Worm (Caenorhabditis elegans) whole organism, mixed stage, embryonic: ENCODE data around the gene Y116F11B.17.

Source experiments
- ceh-43 ChIP-seq: fragments of 200-800 bp; sonication (Bioruptor generic); optimal IDR thresholded peaks from 2 replicates; lab custom pipeline; 2018; ENCODE audit warnings: mild to moderate bottlenecking, missing genetic modification characterization, moderate library complexity, missing compliant biosample characterization
- elt-3 ChIP-seq: fragments of 150-350 bp; optimal IDR thresholded peaks from 2 replicates; lab custom pipeline; 2014; ENCODE audit warnings: missing biosample characterization, missing genetic modification characterization
- ham-2 ChIP-seq: fragments of 200-800 bp; sonication (Bioruptor generic); optimal IDR thresholded peaks from 2 replicates; lab custom pipeline; 2018; ENCODE audit warnings: mild to moderate bottlenecking, missing genetic modification characterization, missing compliant biosample characterization
- hlh-1 ChIP-seq: fragments of 150-350 bp; optimal IDR thresholded peaks from 2 replicates; lab custom pipeline; 2014; ENCODE audit warnings: missing biosample characterization, missing genetic modification reagents, missing genetic modification characterization
- lsy-2 ChIP-seq: fragments of 150-350 bp; optimal IDR thresholded peaks from 2 replicates; lab custom pipeline; 2014; ENCODE audit warnings: missing biosample characterization, missing genetic modification characterization
- mab-5 ChIP-seq: fragments of 150-350 bp; optimal IDR thresholded peaks from 2 replicates; lab custom pipeline; 2014; ENCODE audit warnings: missing biosample characterization, missing genetic modification characterization
- nhr-12 ChIP-seq: fragments of 150-350 bp; optimal IDR thresholded peaks from 2 replicates; lab custom pipeline; 2014; ENCODE audit warnings: missing biosample characterization, missing genetic modification characterization
- nhr-237 ChIP-seq: fragments of 150-350 bp; optimal IDR thresholded peaks from 2 replicates; lab custom pipeline; 2014; ENCODE audit warnings: missing biosample characterization, missing genetic modification characterization
- nhr-76 ChIP-seq: sonication (generic microtip); optimal IDR thresholded peaks from 2 replicates; lab custom pipeline; 2017; ENCODE audit warnings: missing biosample characterization, missing genetic modification characterization
- pha-4 ChIP-seq: fragments of 150-350 bp; optimal IDR thresholded peaks from 2 replicates; lab custom pipeline; 2018; ENCODE audit warnings: missing biosample characterization, missing genetic modification reagents, missing genetic modification characterization
- sem-2 ChIP-seq: fragments of 200-800 bp; sonication (Bioruptor generic); optimal IDR thresholded peaks from 2 replicates; lab custom pipeline; 2018; ENCODE audit warnings: mild to moderate bottlenecking, missing genetic modification characterization, missing compliant biosample characterization
- unc-39 ChIP-seq: fragments of 150-350 bp; optimal IDR thresholded peaks from 2 replicates; lab custom pipeline; 2014; ENCODE audit warnings: missing biosample characterization, missing genetic modification characterization
- unc-62 ChIP-seq: fragments of 150-350 bp; optimal IDR thresholded peaks from 2 replicates; lab custom pipeline; 2014; ENCODE audit warnings: missing biosample characterization, missing genetic modification reagents, missing genetic modification characterization
- ztf-11 ChIP-seq: fragments of 150-350 bp; optimal IDR thresholded peaks from 2 replicates; lab custom pipeline; 2014; ENCODE audit warnings: missing biosample characterization, missing genetic modification characterization

DNA sequence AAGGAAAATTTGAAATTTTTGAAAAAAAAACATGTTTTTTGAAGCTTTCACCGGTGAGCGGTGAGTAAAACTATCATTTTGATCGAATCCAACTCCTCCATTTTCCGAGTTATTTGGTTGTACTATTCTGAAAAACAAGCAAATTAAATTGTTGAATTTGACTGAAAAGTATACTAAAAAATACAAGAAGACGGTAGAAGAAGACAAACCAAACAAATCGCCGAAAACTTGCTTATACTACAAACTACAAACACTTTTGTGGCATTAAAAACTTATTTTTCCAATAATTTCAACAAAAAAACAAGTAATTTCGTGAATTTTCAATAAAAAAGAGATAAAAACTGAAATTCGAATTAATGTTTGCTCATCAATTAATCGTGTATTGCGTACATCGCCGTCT is 43.4 kb downstream of the Y116F11B.17 start, which contains the start of gene fbxa-194:
- no peak for TF ChIP-seq ham-2 (GFP tag; lab: Kevin White, UChicago)
- no peak for TF ChIP-seq elt-3 (tag; lab: Kevin White, UChicago)
- TF ChIP-seq nhr-237: no peak
- TF ChIP-seq unc-62 (GFP tag; lab: Kevin White, UChicago): no peak
- no peak for TF ChIP-seq nhr-76 (tag; lab: Kevin White, UChicago)
- TF ChIP-seq mab-5: no peak
- TF ChIP-seq nhr-12 (tag; lab: Kevin White, UChicago): no peak
- no peak for TF ChIP-seq unc-39 (tag; lab: Kevin White, UChicago)
- TF ChIP-seq pha-4 (tag; lab: Kevin White, UChicago): no peak
- TF ChIP-seq sem-2 (GFP tag; lab: Kevin White, UChicago): no peak
- TF ChIP-seq hlh-1 (tag; lab: Kevin White, UChicago): no peak
- no peak for TF ChIP-seq ceh-43
- no peak for TF ChIP-seq lsy-2 (tag; lab: Kevin White, UChicago)
- TF ChIP-seq ztf-11: no peak
